Worm (Caenorhabditis elegans) whole organism, L1 larva: ENCODE data around the gene Y32B12B.4.

Experiments
- aha-1 ChIP-seq: fragments of 150-350 bp; optimal IDR thresholded peaks from 2 replicates; lab custom pipeline; 2014; ENCODE audit warnings: missing biosample characterization, missing genetic modification characterization
- dsc-1 ChIP-seq: sonication (generic microtip); optimal IDR thresholded peaks from 2 replicates; lab custom pipeline; 2016; ENCODE audit warnings: mild to moderate bottlenecking, missing genetic modification characterization, missing compliant biosample characterization
- elt-3 ChIP-seq, 6 experiments: fragments of 150-350 bp in 1 of 6; sonication (generic microtip); optimal IDR thresholded peaks; 2 replicates each; lab custom pipeline; 2017 to 2018; ENCODE audit warnings: missing biosample characterization in 6 of 6, missing genetic modification characterization in 6 of 6, inconsistent platforms in 1 of 6
- nhr-11 ChIP-seq: fragments of 150-350 bp; optimal IDR thresholded peaks from 2 replicates; lab custom pipeline; 2014; ENCODE audit warnings: missing biosample characterization, missing genetic modification characterization
- nhr-237 ChIP-seq: fragments of 150-350 bp; optimal IDR thresholded peaks from 2 replicates; lab custom pipeline; 2014; ENCODE audit warnings: missing biosample characterization, missing genetic modification characterization
- nhr-28 ChIP-seq: fragments of 150-350 bp; optimal IDR thresholded peaks from 2 replicates; lab custom pipeline; 2014; ENCODE audit warnings: missing biosample characterization, missing genetic modification characterization
- nhr-76 ChIP-seq: sonication (generic microtip); optimal IDR thresholded peaks from 2 replicates; lab custom pipeline; 2017; ENCODE audit warnings: missing biosample characterization, missing genetic modification characterization
- snu-23 ChIP-seq: sonication (generic microtip); optimal IDR thresholded peaks from 2 replicates; lab custom pipeline; 2016; ENCODE audit warnings: missing genetic modification characterization, missing compliant biosample characterization
- sox-4 ChIP-seq: sonication (generic microtip); optimal IDR thresholded peaks from 2 replicates; lab custom pipeline; 2016; ENCODE audit warnings: missing genetic modification characterization, missing compliant biosample characterization

DNA sequence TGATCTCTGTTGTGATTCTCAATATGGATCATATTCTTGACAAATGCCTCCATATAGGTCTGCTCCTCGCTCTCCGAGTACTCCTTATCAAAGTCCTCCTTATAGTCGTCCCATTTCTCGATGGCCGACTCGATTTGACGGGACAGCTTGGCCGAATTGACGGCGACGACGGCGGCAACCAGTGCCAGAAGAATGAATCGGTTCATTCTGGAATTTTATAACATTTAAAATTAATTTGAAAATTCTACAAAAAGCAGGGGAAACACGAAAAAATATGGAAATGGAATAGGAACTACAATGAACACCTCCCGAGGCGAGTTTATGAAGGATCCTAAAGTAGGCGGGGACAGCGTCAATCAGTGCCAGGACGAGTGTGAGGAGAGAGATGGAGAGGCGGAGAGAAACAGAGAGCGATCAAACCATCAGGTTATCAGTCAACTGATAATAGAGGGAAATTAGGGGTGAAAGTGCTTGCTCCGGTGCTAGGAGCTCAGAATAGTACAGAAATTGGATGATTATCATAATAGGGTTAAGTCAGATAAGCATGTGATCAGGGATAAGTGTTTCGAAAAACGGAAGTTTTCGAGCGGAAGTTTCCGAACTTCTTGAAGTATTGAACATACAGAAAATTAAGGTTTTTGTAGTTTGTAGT, 42.1 kb downstream of the Y32B12B.4 start, which contains the start of gene cpl-1:
- TF ChIP-seq nhr-28 (tag; lab: Kevin White, UChicago): no peak
- no peak for TF ChIP-seq elt-3 (tag; optimal IDR thresholded peaks at IDR 0.05; lab: Kevin White, UChicago)
- TF ChIP-seq nhr-237 (tag; lab: Kevin White, UChicago): no peak
- no peak for TF ChIP-seq dsc-1 (tag; lab: Kevin White, UChicago)
- TF ChIP-seq aha-1 (tag; lab: Kevin White, UChicago): no peak
- TF ChIP-seq sox-4: no peak
- TF ChIP-seq nhr-76: no peak
- TF ChIP-seq snu-23 (GFP tag; lab: Kevin White, UChicago): peak; percentile 6
- TF ChIP-seq nhr-11 (tag; lab: Kevin White, UChicago): no peak
